Fruit fly (Drosophila melanogaster): ENCODE results near the gene CG42750.

Gene CG42750

dm6 chr2L:18298541-18298940 is 23.0 kb upstream of the CG42750 start:
- no peak for TF ChIP-seq CG8478 (optimal IDR thresholded peaks at IDR 0.05)
- no peak for TF ChIP-seq CTCF (optimal IDR thresholded peaks at IDR 0.05)

dm6 chr2L:18294421-18294890 is 18.9 kb upstream of the CG42750 start, which contains the start of gene CG5790:
Gene CG5790 (plus strand): TSS chr2L:18294840.
- TF ChIP-seq CG8478 (optimal IDR thresholded peaks at IDR 0.05) (no peak), CTCF (optimal IDR thresholded peaks at IDR 0.05) (peak; percentile 82 to 90)

- TF ChIP-seq CG8478 (optimal IDR thresholded peaks at IDR 0.05) (no peak), CTCF (optimal IDR thresholded peaks at IDR 0.05) (no peak)
Measured at dm6 chr2L:18292222-18292621, 16.7 kb upstream of the CG42750 start, which contains the start of gene Sfp36F. Gene Sfp36F (plus strand): TSS chr2L:18292522.

dm6 chr2L:18291362-18291761 is 15.8 kb upstream of the CG42750 start, which contains the start of gene CG43362:
Gene CG43362 (minus strand): TSS chr2L:18291462.
- TF ChIP-seq CG8478 (optimal IDR thresholded peaks at IDR 0.05) = no peak

dm6 chr2L:18287171-18287570 is 11.6 kb upstream of the CG42750 start:
- TF ChIP-seq CTCF (optimal IDR thresholded peaks at IDR 0.05) = no peak
- TF ChIP-seq CG8478 (optimal IDR thresholded peaks at IDR 0.05) = no peak

dm6 chr2L:18285620-18286019 is 10.1 kb upstream of the CG42750 start, which contains the start of gene CG31787:
Gene CG31787 (minus strand): TSS chr2L:18285720.
- no peak for TF ChIP-seq CTCF (optimal IDR thresholded peaks at IDR 0.05)
- no peak for TF ChIP-seq CG8478 (optimal IDR thresholded peaks at IDR 0.05)

- TF ChIP-seq CG8478 (optimal IDR thresholded peaks at IDR 0.05) = no peak
- TF ChIP-seq CTCF (optimal IDR thresholded peaks at IDR 0.05) = peak; percentile 59 to 67
Measured at dm6 chr2L:18284150-18284842, 8.7 kb upstream of the CG42750 start.

dm6 chr2L:18267815-18268214 is 7.8 kb downstream of the CG42750 start:
- TF ChIP-seq CG8478 (optimal IDR thresholded peaks at IDR 0.05) (no peak), CTCF (optimal IDR thresholded peaks at IDR 0.05) (no peak)

- TF ChIP-seq CG8478 (optimal IDR thresholded peaks at IDR 0.05) (no peak), CTCF (optimal IDR thresholded peaks at IDR 0.05) (no peak)
Measured at dm6 chr2L:18257878-18258277, 17.7 kb downstream of the CG42750 start, which contains the start of gene CG31788. Gene CG31788 (minus strand): TSS chr2L:18257978.

dm6 chr2L:18236493-18236892 is 39.1 kb downstream of the CG42750 start:
- TF ChIP-seq CTCF (optimal IDR thresholded peaks at IDR 0.05) = no peak
- TF ChIP-seq CG8478 (optimal IDR thresholded peaks at IDR 0.05) = no peak

dm6 chr2L:18209137-18209536 is 66.4 kb downstream of the CG42750 start, which contains the start of gene CG31802:
Gene CG31802 (minus strand): TSS chr2L:18209237.
- TF ChIP-seq CTCF (optimal IDR thresholded peaks at IDR 0.05) (no peak), CG8478 (optimal IDR thresholded peaks at IDR 0.05) (no peak)

- TF ChIP-seq CTCF (optimal IDR thresholded peaks at IDR 0.05) = no peak
- TF ChIP-seq CG8478 (optimal IDR thresholded peaks at IDR 0.05) = no peak
Measured at dm6 chr2L:18202811-18203210, 72.8 kb downstream of the CG42750 start.

dm6 chr2L:18186695-18187094 is 88.9 kb downstream of the CG42750 start:
- TF ChIP-seq CG8478 (optimal IDR thresholded peaks at IDR 0.05) (no peak), CTCF (optimal IDR thresholded peaks at IDR 0.05) (no peak)

dm6 chr2L:18184648-18185243 is 90.8 kb downstream of the CG42750 start, which contains the start of gene Ptp36E:
Gene Ptp36E (minus strand): TSS chr2L:18185007.
- no peak for TF ChIP-seq CTCF (optimal IDR thresholded peaks at IDR 0.05)

- no peak for TF ChIP-seq CG8478 (optimal IDR thresholded peaks at IDR 0.05)
- TF ChIP-seq CTCF (optimal IDR thresholded peaks at IDR 0.05) = no peak
Measured at dm6 chr2L:18159172-18159571, 116.4 kb downstream of the CG42750 start, which contains the start of gene JMJD4. Gene JMJD4 (minus strand): TSS chr2L:18159272.

dm6 chr2L:18158622-18159043 is 116.9 kb downstream of the CG42750 start:
- peak in 1 of 2 experiments; percentile 10 for TF ChIP-seq CTCF (optimal IDR thresholded peaks at IDR 0.05)
- TF ChIP-seq CG8478 (optimal IDR thresholded peaks at IDR 0.05) = no peak

All from S2 (cell line).